Worm (Caenorhabditis elegans): ENCODE data around the gene vps-50.

vps-50 gene

DNA sequence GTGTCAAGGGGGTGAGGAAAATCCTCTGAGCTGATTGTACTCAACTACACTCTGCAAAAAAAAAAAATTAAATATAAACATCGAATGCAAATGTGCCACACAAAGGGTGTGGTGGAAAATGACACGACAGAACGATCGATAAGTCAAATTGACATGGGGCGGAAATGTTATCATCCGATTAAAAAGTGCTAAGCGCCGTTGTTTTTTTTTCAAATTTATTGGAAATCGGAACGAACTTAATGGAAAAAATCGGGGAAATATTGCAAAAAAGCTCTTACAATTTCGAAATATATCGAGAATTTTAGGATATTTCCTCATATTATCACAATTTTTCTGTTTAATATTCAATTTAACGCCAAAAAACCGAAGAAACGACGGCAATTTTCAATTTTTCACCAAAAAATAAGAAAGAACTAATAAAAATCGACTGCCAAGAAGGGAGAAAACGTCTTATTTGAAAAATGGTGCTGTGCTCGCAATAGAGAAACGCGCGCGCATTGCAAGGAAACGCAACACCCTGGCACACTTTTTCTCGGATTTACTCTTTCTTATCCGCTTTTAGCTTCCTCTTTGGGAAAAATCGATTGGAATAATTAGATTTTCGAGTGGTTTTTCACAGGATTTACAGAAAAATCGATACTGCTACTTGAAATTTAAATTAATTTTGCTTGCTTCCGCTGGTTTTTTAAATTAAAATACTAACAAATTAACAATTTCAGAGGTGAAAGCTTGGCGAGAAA is at the start of gene vps-50, which contains the start of gene cey-4:
vps-50 (plus strand) TSS at position 541 of the 740 bp plus-strand sequence.
cey-4 (minus strand) TSS at position 51 of the 740 bp plus-strand sequence.
- TF ChIP-seq nhr-129 (tag; optimal IDR thresholded peaks at IDR 0.05) (peak; percentile 71), ztf-1 (GFP tag; conservative IDR thresholded peaks at IDR 0.05) (no peak), C34F6.9 (tag; optimal IDR thresholded peaks at IDR 0.05) (peak; percentile 50), elt-3 (tag; optimal IDR thresholded peaks at IDR 0.05) (no peak), ZK546.5 (tag; optimal IDR thresholded peaks at IDR 0.05) (no peak), lsy-2 (tag; optimal IDR thresholded peaks at IDR 0.05) (peak in 1 of 2 experiments; percentile 56), nhr-77 (tag; optimal IDR thresholded peaks at IDR 0.05) (no peak), mdl-1 (tag; optimal IDR thresholded peaks at IDR 0.05) (no peak), aly-2 (tag; optimal IDR thresholded peaks at IDR 0.05) (no peak), unc-39 (tag; optimal IDR thresholded peaks at IDR 0.05) (no peak), ama-1 (optimal IDR thresholded peaks at IDR 0.05) (no peak), mbf-1 (tag; optimal IDR thresholded peaks at IDR 0.05) (no peak), alr-1 (tag; optimal IDR thresholded peaks at IDR 0.05) (no peak), unc-55 (GFP tag; optimal IDR thresholded peaks at IDR 0.05) (peak; percentile 81), egl-27 (tag; optimal IDR thresholded peaks at IDR 0.05) (no peak), nhr-12 (tag; optimal IDR thresholded peaks at IDR 0.05) (no peak), sem-4 (tag; optimal IDR thresholded peaks at IDR 0.05) (no peak), sma-9 (GFP tag; optimal IDR thresholded peaks at IDR 0.05) (no peak), sma-9 (tag; optimal IDR thresholded peaks at IDR 0.05) (no peak), nhr-11 (tag; optimal IDR thresholded peaks at IDR 0.05) (no peak), lin-39 (tag; optimal IDR thresholded peaks at IDR 0.05) (no peak), peb-1 (tag; optimal IDR thresholded peaks at IDR 0.05) (no peak), zag-1 (tag; optimal IDR thresholded peaks at IDR 0.05) (peak; percentile 7)

DNA sequence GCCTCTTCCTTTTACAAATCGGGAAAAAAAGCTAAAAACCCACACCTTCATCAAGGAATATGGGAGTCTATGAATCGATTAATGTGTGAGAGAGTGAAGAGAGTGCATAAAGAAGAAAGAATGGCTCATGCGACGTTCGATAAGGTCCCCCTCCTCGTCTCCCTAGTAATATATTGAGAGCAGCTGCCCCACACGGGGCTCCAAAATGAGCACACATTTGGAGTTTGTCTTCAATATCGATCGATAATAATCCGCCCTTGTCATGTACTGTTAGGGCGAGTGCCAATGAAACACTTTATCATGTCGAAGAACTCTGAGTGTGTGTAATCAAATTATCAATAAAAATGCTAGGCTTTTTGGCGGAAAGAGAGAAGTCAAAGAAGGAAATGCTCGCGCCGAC is 49.7 kb upstream of the vps-50 start:
- TF ChIP-seq ztf-1 (GFP tag; conservative IDR thresholded peaks at IDR 0.05) (no peak), fos-1 (tag; optimal IDR thresholded peaks at IDR 0.05) (peak; percentile 45), nhr-6 (tag; optimal IDR thresholded peaks at IDR 0.05) (no peak)

DNA sequence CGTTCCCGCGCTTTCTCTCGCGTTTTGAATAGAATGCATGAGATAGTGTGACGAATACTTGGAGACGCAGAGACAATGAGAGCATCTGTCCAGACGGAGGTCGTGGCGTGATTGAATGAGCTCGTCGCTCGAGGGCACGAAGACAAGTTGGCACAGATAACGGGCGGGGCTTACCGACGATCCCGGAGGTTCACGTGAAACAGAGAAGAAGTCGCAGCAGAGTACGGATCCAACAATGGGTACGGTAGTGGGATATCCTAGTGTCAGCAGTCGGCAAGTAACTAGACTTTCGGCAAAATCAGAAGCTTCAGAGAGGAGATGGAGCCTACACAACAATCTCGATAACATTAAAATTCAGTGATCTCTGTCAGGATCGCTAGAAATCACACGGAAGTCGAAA is 49.2 kb upstream of the vps-50 start:
- no peak for TF ChIP-seq sma-3 (GFP tag; optimal IDR thresholded peaks at IDR 0.05)
- TF ChIP-seq ztf-4 (tag; optimal IDR thresholded peaks at IDR 0.05) = no peak
- TF ChIP-seq dmd-4 (tag; optimal IDR thresholded peaks at IDR 0.05) = no peak
- TF ChIP-seq zag-1 (tag; optimal IDR thresholded peaks at IDR 0.05) = no peak
- TF ChIP-seq F13H6.1 (tag; optimal IDR thresholded peaks at IDR 0.05) = peak; percentile 79
- TF ChIP-seq skn-1 (tag; optimal IDR thresholded peaks at IDR 0.05) = no peak
- peak; percentile 60 for TF ChIP-seq nhr-129 (tag; optimal IDR thresholded peaks at IDR 0.05)
- TF ChIP-seq R02D3.7 (tag; optimal IDR thresholded peaks at IDR 0.05) = no peak
- peak; percentile 20 for TF ChIP-seq C34F6.9 (tag; optimal IDR thresholded peaks at IDR 0.05)
- TF ChIP-seq nhr-10 (tag; optimal IDR thresholded peaks at IDR 0.05) = no peak
- no peak for TF ChIP-seq egl-27 (tag; optimal IDR thresholded peaks at IDR 0.05)
- no peak for TF ChIP-seq mab-5 (tag; optimal IDR thresholded peaks at IDR 0.05)
- no peak for TF ChIP-seq nhr-77 (tag; optimal IDR thresholded peaks at IDR 0.05)
- TF ChIP-seq lsy-2 (tag; optimal IDR thresholded peaks at IDR 0.05) = peak in 1 of 2 experiments; percentile 57
- peak; percentile 58 for TF ChIP-seq sma-9 (GFP tag; optimal IDR thresholded peaks at IDR 0.05)
- no peak for TF ChIP-seq sma-9 (tag; optimal IDR thresholded peaks at IDR 0.05)
- TF ChIP-seq alr-1 (tag; optimal IDR thresholded peaks at IDR 0.05) = no peak

DNA sequence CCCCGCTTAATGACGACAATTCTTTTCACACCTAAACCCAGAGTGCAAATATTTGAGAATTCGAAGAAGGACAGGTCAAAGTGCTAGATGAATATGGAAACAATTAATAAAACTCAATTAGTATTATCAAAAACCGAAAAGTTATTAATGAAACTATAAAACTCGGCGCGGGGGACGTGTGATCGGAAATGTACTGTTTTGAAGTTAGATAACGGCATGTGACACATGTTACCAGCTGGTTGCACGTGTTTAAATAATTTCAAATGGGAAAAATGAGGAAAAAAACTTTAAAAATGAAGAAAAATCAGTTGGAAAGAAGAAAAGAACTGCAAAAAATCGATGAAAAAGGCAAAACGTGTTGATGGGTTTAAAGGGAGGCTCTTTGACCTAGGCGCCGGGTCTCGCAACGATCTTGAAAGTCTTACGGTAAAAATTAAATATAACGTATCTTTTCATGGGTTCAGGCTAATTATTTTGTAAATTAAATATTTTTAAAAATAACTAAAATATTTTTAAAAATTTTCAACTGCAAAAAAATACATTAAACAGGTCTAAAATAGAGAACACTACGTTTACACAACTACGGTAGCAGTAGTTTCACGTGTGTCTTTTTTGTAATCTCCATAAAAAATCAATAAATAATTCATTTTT is 48.3 kb upstream of the vps-50 start:
- peak; percentile 9 for TF ChIP-seq crh-2 (tag; optimal IDR thresholded peaks at IDR 0.05)
- peak; percentile 13 for TF ChIP-seq sma-9 (GFP tag; optimal IDR thresholded peaks at IDR 0.05)
- TF ChIP-seq sma-9 (tag; optimal IDR thresholded peaks at IDR 0.05) = no peak
- TF ChIP-seq gmeb-1 (tag; optimal IDR thresholded peaks at IDR 0.05) = peak; percentile 14
- TF ChIP-seq peb-1 (tag; optimal IDR thresholded peaks at IDR 0.05) = no peak

Data from whole organism, L2 larva.